Worm (Caenorhabditis elegans) whole organism, late embryonic: ENCODE measurements around the gene btb-11.
"Not testable (repeated sequence)": the region's sequence is repeated elsewhere in the genome, so short reads cannot be mapped to it uniquely, and the experiment has no call there.

Experiments used
- C08G9.2 ChIP-seq: sonication (generic microtip); optimal IDR thresholded peaks from 2 replicates; lab custom pipeline; 2016; ENCODE audit warnings: mild to moderate bottlenecking, missing genetic modification characterization, moderate library complexity, missing compliant biosample characterization
- C38D4.7 ChIP-seq: fragments of 200-800 bp; sonication (Bioruptor generic); optimal IDR thresholded peaks from 2 replicates; lab custom pipeline; 2018; ENCODE audit warnings: mild to moderate bottlenecking, missing genetic modification characterization, moderate library complexity, missing compliant biosample characterization
- F13H6.1 ChIP-seq: sonication (generic microtip); optimal IDR thresholded peaks from 2 replicates; lab custom pipeline; 2016; ENCODE audit warnings: missing genetic modification characterization, missing compliant biosample characterization
- K02D7.2 ChIP-seq: sonication (generic microtip); optimal IDR thresholded peaks from 2 replicates; lab custom pipeline; 2017; ENCODE audit warnings: mild to moderate bottlenecking, missing genetic modification characterization, missing compliant biosample characterization
- ceh-22 ChIP-seq: sonication (generic microtip); optimal IDR thresholded peaks from 2 replicates; lab custom pipeline; 2017; ENCODE audit warnings: missing biosample characterization, missing genetic modification characterization
- ceh-31 ChIP-seq: sonication (generic microtip); optimal IDR thresholded peaks from 2 replicates; lab custom pipeline; 2016; ENCODE audit warnings: missing genetic modification characterization, missing compliant biosample characterization
- ceh-48 ChIP-seq: sonication (generic microtip); optimal IDR thresholded peaks from 2 replicates; lab custom pipeline; 2016; ENCODE audit warnings: missing genetic modification characterization, inconsistent platforms, missing compliant biosample characterization
- ceh-6 ChIP-seq: fragments of 200-800 bp; sonication (Bioruptor generic); optimal IDR thresholded peaks from 2 replicates; lab custom pipeline; 2018; ENCODE audit warnings: mild to moderate bottlenecking, missing genetic modification characterization, missing compliant biosample characterization
- dmd-4 ChIP-seq: sonication (generic microtip); optimal IDR thresholded peaks from 2 replicates; lab custom pipeline; 2016; ENCODE audit warnings: borderline replicate concordance, missing genetic modification characterization, missing compliant biosample characterization
- elt-2 ChIP-seq: sonication (generic microtip); optimal IDR thresholded peaks from 2 replicates; lab custom pipeline; 2016; ENCODE audit warnings: missing genetic modification reagents, missing genetic modification characterization, missing compliant biosample characterization
- elt-4 ChIP-seq: sonication (generic microtip); optimal IDR thresholded peaks from 2 replicates; lab custom pipeline; 2016; ENCODE audit warnings: missing genetic modification characterization, missing compliant biosample characterization
- fkh-6 ChIP-seq: sonication (generic microtip); optimal IDR thresholded peaks from 2 replicates; lab custom pipeline; 2016; ENCODE audit warnings: missing genetic modification characterization, missing compliant biosample characterization
- hlh-13 ChIP-seq: fragments of 200-800 bp; sonication (Bioruptor generic); optimal IDR thresholded peaks from 2 replicates; lab custom pipeline; 2018; ENCODE audit warnings: mild to moderate bottlenecking, missing genetic modification characterization, missing compliant biosample characterization
- hlh-6 ChIP-seq: sonication (generic microtip); optimal IDR thresholded peaks from 2 replicates; lab custom pipeline; 2016; ENCODE audit warnings: missing genotype, missing genetic modification characterization, missing compliant biosample characterization
- lin-11 ChIP-seq: fragments of 200-800 bp; sonication (Bioruptor generic); optimal IDR thresholded peaks from 2 replicates; lab custom pipeline; 2018; ENCODE audit warnings: mild to moderate bottlenecking, missing genetic modification characterization, missing compliant biosample characterization
- madf-2 ChIP-seq: sonication (generic microtip); optimal IDR thresholded peaks from 2 replicates; lab custom pipeline; 2017; ENCODE audit warnings: missing genetic modification characterization, missing compliant biosample characterization
- mec-3 ChIP-seq: sonication (generic microtip); optimal IDR thresholded peaks from 2 replicates; lab custom pipeline; 2016; ENCODE audit warnings: borderline replicate concordance, missing genetic modification characterization, missing compliant biosample characterization
- nfya-1 ChIP-seq: sonication (generic microtip); optimal IDR thresholded peaks from 2 replicates; lab custom pipeline; 2017; ENCODE audit warnings: missing genetic modification characterization, mild to moderate bottlenecking, missing compliant biosample characterization, antibody characterized with exemption, moderate library complexity
- pha-2 ChIP-seq: sonication (generic microtip); optimal IDR thresholded peaks from 2 replicates; lab custom pipeline; 2017; ENCODE audit warnings: mild to moderate bottlenecking, missing genetic modification characterization, missing compliant biosample characterization
- pha-4 ChIP-seq: fragments of 150-350 bp; optimal IDR thresholded peaks from 2 replicates; lab custom pipeline; 2018; ENCODE audit warnings: missing biosample characterization, missing genetic modification reagents, missing genetic modification characterization
- pros-1 ChIP-seq: fragments of 150-350 bp; optimal IDR thresholded peaks from 2 replicates; lab custom pipeline; 2014; ENCODE audit warnings: missing biosample characterization, missing genetic modification reagents, missing genetic modification characterization
- sox-2 ChIP-seq: fragments of 200-800 bp; sonication (Bioruptor generic); IDR thresholded peaks from 2 replicates; pipeline ENCODE4 v1.3.6; 2022; ENCODE audit warnings: missing genetic modification reagents, missing genetic modification characterization, missing compliant biosample characterization
- syd-9 ChIP-seq: sonication (generic microtip); optimal IDR thresholded peaks from 2 replicates; lab custom pipeline; 2016; ENCODE audit warnings: mild to moderate bottlenecking, missing genetic modification characterization, moderate library complexity, missing compliant biosample characterization
- tbx-2 ChIP-seq: sonication (generic microtip); optimal IDR thresholded peaks from 2 replicates; lab custom pipeline; 2016; ENCODE audit warnings: missing genetic modification characterization, missing compliant biosample characterization
- tbx-7 ChIP-seq: sonication (generic microtip); optimal IDR thresholded peaks from 2 replicates; lab custom pipeline; 2016; ENCODE audit warnings: missing genotype, missing genetic modification characterization, missing compliant biosample characterization
- ttx-3 ChIP-seq: sonication (generic microtip); optimal IDR thresholded peaks from 2 replicates; lab custom pipeline; 2016; ENCODE audit warnings: missing genetic modification reagents, missing genetic modification characterization, missing compliant biosample characterization
- unc-3 ChIP-seq, 2 experiments: fragments of 200-800 bp in 1 of 2; sonication (Bioruptor generic) in 1 of 2; sonication (generic microtip) in 1 of 2; conservative IDR thresholded peaks in 1 of 2; optimal IDR thresholded peaks in 1 of 2; 2 replicates each; pipeline versions ENCODE4 v1.3.6 to Lab custom; 2016 to 2022; ENCODE audit warnings: missing compliant biosample characterization in 2 of 2, missing genetic modification characterization in 2 of 2, missing genetic modification reagents in 1 of 2
- unc-86 ChIP-seq: sonication (generic microtip); optimal IDR thresholded peaks from 2 replicates; lab custom pipeline; 2016; ENCODE audit warnings: missing genetic modification characterization, missing compliant biosample characterization
- ztf-16 ChIP-seq: sonication (generic microtip); optimal IDR thresholded peaks from 2 replicates; lab custom pipeline; 2017; ENCODE audit warnings: missing genetic modification characterization, missing compliant biosample characterization

The btb-11 gene

ce11 chrII:1066907-1067306, 42.3 kb upstream of the btb-11 start, which contains the start of gene K02E7.10:
K02E7.10 (minus strand) TSS chrII:1067007.
- no peak for TF ChIP-seq ttx-3
- no peak for TF ChIP-seq ceh-6
- TF ChIP-seq lin-11 (tag; lab: Kevin White, UChicago), result no peak
- no peak for TF ChIP-seq elt-2
- TF ChIP-seq hlh-13 (GFP tag; lab: Kevin White, UChicago), result no peak
- TF ChIP-seq unc-86, result no peak
- no peak for TF ChIP-seq ceh-31 (tag; lab: Kevin White, UChicago)
- no peak for TF ChIP-seq C08G9.2 (tag; lab: Kevin White, UChicago)
- no peak for TF ChIP-seq hlh-6 (tag; lab: Kevin White, UChicago)
- no peak for TF ChIP-seq elt-4

- TF ChIP-seq pha-2 (tag; lab: Kevin White, UChicago), result no peak
- TF ChIP-seq hlh-13 (GFP tag; lab: Kevin White, UChicago), result no peak
- TF ChIP-seq sox-2 (GFP tag; lab: Robert Waterston, UW), result no peak
- no peak for TF ChIP-seq K02D7.2 (tag; lab: Kevin White, UChicago)
- no peak for TF ChIP-seq dmd-4 (tag; lab: Kevin White, UChicago)
- no peak for TF ChIP-seq unc-3 (GFP tag; conservative IDR thresholded peaks at IDR 0.05; lab: Robert Waterston, UW)
- TF ChIP-seq unc-3 (tag; optimal IDR thresholded peaks at IDR 0.05; lab: Kevin White, UChicago), result no peak
- TF ChIP-seq madf-2 (tag; lab: Kevin White, UChicago), result no peak
- no peak for TF ChIP-seq tbx-2 (tag; lab: Kevin White, UChicago)
- TF ChIP-seq tbx-7 (tag; lab: Kevin White, UChicago), result no peak
- no peak for TF ChIP-seq nfya-1
Observed at ce11 chrII:1063926-1064325, 39.3 kb upstream of the btb-11 start.

DNA sequence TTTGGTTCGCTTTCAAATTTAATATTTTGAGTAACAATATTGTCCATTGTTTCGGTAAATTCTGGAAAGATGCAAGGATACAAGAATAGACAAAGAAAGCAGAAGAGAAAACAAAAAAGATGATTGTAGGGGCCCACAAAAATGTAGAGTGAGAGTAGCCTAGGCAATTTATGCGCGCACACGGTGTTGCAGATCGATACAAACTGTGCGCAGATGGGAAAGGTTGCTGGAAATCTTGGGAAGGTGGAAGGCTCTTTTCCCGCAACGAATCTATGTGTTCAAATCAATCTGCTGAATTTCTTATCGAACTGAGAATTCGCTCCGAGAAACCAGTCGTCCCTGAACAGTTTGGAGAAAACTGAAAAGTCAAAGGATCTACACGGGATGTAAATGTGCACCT, 36.1 kb upstream of the btb-11 start, which contains the start of gene btb-10:
btb-10 (minus strand) TSS at position 101 of the 400 bp plus-strand sequence.
- not testable (repeated sequence) for TF ChIP-seq fkh-6; C38D4.7 (GFP tag; lab: Kevin White, UChicago); F13H6.1

DNA sequence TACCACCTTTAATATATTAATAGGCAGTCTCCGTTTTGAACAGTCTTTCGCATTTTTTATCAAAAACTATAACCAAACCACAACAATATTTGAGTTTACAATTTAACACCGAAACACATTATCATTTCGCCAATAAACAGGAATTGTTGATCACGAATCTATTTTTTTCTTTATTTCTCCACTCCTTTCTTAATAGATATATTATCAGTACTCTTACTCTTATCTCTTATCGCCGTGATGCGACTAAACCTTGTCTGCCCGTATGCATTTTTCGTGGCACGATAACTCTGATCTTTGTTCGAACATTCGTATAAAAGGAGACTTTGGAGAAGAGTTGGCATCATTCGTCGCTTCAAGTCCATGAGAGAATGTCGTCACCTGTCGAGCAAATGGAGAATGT, 32.3 kb upstream of the btb-11 start:
- TF ChIP-seq mec-3 (tag; lab: Kevin White, UChicago) (no peak), elt-2 (peak; percentile 94)

ce11 chrII:1054724-1055123, 30.1 kb upstream of the btb-11 start, which contains the start of gene K02E7.7:
K02E7.7 (plus strand) TSS chrII:1055024.
- TF ChIP-seq hlh-6, ceh-22, ztf-16 (tag; lab: Kevin White, UChicago): not testable (repeated sequence)

- no peak for TF ChIP-seq pros-1 (tag; lab: Kevin White, UChicago)
Observed at ce11 chrII:1049849-1050248, 25.3 kb upstream of the btb-11 start, which contains the start of gene fbxb-40. fbxb-40 (minus strand) TSS chrII:1049949.

DNA sequence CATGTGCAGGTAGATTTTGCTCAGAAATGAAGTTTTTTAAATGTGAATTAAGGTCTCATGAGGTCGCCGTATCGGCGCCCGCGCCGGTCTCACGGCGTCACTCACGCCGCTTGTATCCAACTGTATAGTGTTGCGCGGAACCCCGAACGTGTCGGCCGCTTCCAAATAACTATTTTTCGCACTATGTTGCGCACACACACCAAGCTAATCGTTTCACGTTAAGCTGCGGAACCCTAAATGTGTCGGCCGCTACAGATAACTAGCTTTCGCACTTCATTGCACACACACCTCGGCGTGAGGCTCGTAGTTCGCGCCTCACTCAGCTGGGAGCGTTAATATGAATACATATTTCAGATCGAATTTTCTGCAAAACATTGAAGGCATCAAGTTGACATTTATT, 22.4 kb upstream of the btb-11 start:
- TF ChIP-seq ceh-48 (tag; lab: Kevin White, UChicago) (no peak), lin-11 (tag; lab: Kevin White, UChicago) (no peak), pha-4 (no peak), unc-3 (GFP tag; conservative IDR thresholded peaks at IDR 0.05; lab: Robert Waterston, UW) (no peak), unc-3 (tag; optimal IDR thresholded peaks at IDR 0.05; lab: Kevin White, UChicago) (no peak), ztf-16 (tag; lab: Kevin White, UChicago) (no peak), tbx-2 (tag; lab: Kevin White, UChicago) (no peak), syd-9 (tag; lab: Kevin White, UChicago) (no peak)
